Fruit fly (Drosophila melanogaster): ENCODE results near the gene CG32109.
A peak's percentile ranks its signal among the peaks of the same experiment; 100 is the strongest.

The CG32109 gene

dm6 chr3L:12714588-12715196 lies 30.5 kb upstream of the CG32109 start (continued):
- no peak for TF ChIP-seq h (optimal IDR thresholded peaks at IDR 0.05)
- TF ChIP-seq tgo (GFP tag; IDR thresholded peaks at IDR 0.05): no peak
- no peak for TF ChIP-seq Lpt (GFP tag; optimal IDR thresholded peaks at IDR 0.05)
- TF ChIP-seq CG12769 (tag; optimal IDR thresholded peaks at IDR 0.05): no peak
- no peak for TF ChIP-seq CoRest (tag; optimal IDR thresholded peaks at IDR 0.05)
- no peak for TF ChIP-seq HLH3B (GFP tag; IDR thresholded peaks at IDR 0.05)
- no peak for TF ChIP-seq Gsc (GFP tag; IDR thresholded peaks at IDR 0.05)
- 0 out of 2 replicates have a peak, but pooled peaks have one; percentile 15 for TF ChIP-seq H2.0 (GFP tag; IDR thresholded peaks at IDR 0.05)
- TF ChIP-seq Spps (tag; optimal IDR thresholded peaks at IDR 0.05): no peak
- TF ChIP-seq pzg (GFP tag; optimal IDR thresholded peaks at IDR 0.05): no peak
- TF ChIP-seq nmo (GFP tag; optimal IDR thresholded peaks at IDR 0.05): no peak
- TF ChIP-seq danr (GFP tag; IDR thresholded peaks at IDR 0.05): no peak
- TF ChIP-seq Deaf1 (tag; optimal IDR thresholded peaks at IDR 0.05): peak; percentile 29
- no peak for TF ChIP-seq btn (GFP tag; optimal IDR thresholded peaks at IDR 0.05)
- TF ChIP-seq ham (GFP tag; IDR thresholded peaks at IDR 0.05): no peak
- TF ChIP-seq Hr3 (GFP tag; optimal IDR thresholded peaks at IDR 0.05): no peak
- no peak for TF ChIP-seq ERR (GFP tag; optimal IDR thresholded peaks at IDR 0.05)
- no peak for TF ChIP-seq Oli (tag; optimal IDR thresholded peaks at IDR 0.05)
- TF ChIP-seq Vsx1 (GFP tag; optimal IDR thresholded peaks at IDR 0.05): no peak
- TF ChIP-seq CG5180 (GFP tag; optimal IDR thresholded peaks at IDR 0.05): no peak
- peak; percentile 39; the same call in 1 of the 3 replicates for TF ChIP-seq z (GFP tag; IDR thresholded peaks at IDR 0.05)
- TF ChIP-seq CG30020 (tag; optimal IDR thresholded peaks at IDR 0.05): no peak
- peak; percentile 80 for TF ChIP-seq crol (GFP tag; IDR thresholded peaks at IDR 0.05)
- no peak for TF ChIP-seq luna (GFP tag; optimal IDR thresholded peaks at IDR 0.05)
- TF ChIP-seq Ada2b (GFP tag; IDR thresholded peaks at IDR 0.05): no peak
- no peak for TF ChIP-seq ttk (GFP tag; IDR thresholded peaks at IDR 0.05)
- no peak for TF ChIP-seq Lhr (GFP tag; optimal IDR thresholded peaks at IDR 0.05)
- no peak for TF ChIP-seq Dp (GFP tag; optimal IDR thresholded peaks at IDR 0.05)
- no peak for TF ChIP-seq unpg (GFP tag; optimal IDR thresholded peaks at IDR 0.05)
- TF ChIP-seq hb (GFP tag; IDR thresholded peaks at IDR 0.05; ENCODE audit: partially characterized antibody): no peak
- no peak for TF ChIP-seq Meics (GFP tag; optimal IDR thresholded peaks at IDR 0.05)
- no peak for TF ChIP-seq Sox100B (GFP tag; optimal IDR thresholded peaks at IDR 0.05)
- no peak for TF ChIP-seq Nf-YB (GFP tag; optimal IDR thresholded peaks at IDR 0.05)
- no peak for TF ChIP-seq aop (GFP tag; IDR thresholded peaks at IDR 0.05)
- no peak for TF ChIP-seq CG16863 (GFP tag; optimal IDR thresholded peaks at IDR 0.05)
- no peak for TF ChIP-seq CG12236 (GFP tag; optimal IDR thresholded peaks at IDR 0.05)
- TF ChIP-seq chn (GFP tag; optimal IDR thresholded peaks at IDR 0.05): no peak
- no peak for TF ChIP-seq HLHmδ (GFP tag; optimal IDR thresholded peaks at IDR 0.05)
- TF ChIP-seq CG15269 (tag; optimal IDR thresholded peaks at IDR 0.05): no peak
- TF ChIP-seq CG3726 (GFP tag; IDR thresholded peaks at IDR 0.05): no peak
- peak; percentile 20 for TF ChIP-seq Med (GFP tag)
- no peak for TF ChIP-seq klu (GFP tag; IDR thresholded peaks at IDR 0.05)
- TF ChIP-seq lola (GFP tag; optimal IDR thresholded peaks at IDR 0.05): no peak
- no peak for TF ChIP-seq tna (GFP tag; IDR thresholded peaks at IDR 0.05; ENCODE audit: partially characterized antibody)
- TF ChIP-seq pros (GFP tag; optimal IDR thresholded peaks at IDR 0.05): peak; percentile 29
- no peak for TF ChIP-seq Fer1 (GFP tag; optimal IDR thresholded peaks at IDR 0.05)
- TF ChIP-seq CG4328 (GFP tag; optimal IDR thresholded peaks at IDR 0.05): no peak
- no peak for TF ChIP-seq p53 (GFP tag; optimal IDR thresholded peaks at IDR 0.05)
- TF ChIP-seq fd102C (GFP tag; optimal IDR thresholded peaks at IDR 0.05): no peak
- TF ChIP-seq wdn (GFP tag; IDR thresholded peaks at IDR 0.05): no peak
- no peak for TF ChIP-seq CG14860 (GFP tag; IDR thresholded peaks at IDR 0.05; ENCODE audit: partially characterized antibody)
